Worm (Caenorhabditis elegans) whole organism, late embryonic: Measurements from ENCODE around the gene F58E6.5.

Experiments
- C38D4.7 ChIP-seq: fragments of 200-800 bp; sonication (Bioruptor generic); optimal IDR thresholded peaks from 2 replicates; lab custom pipeline; 2018; ENCODE audit warnings: mild to moderate bottlenecking, missing genetic modification characterization, moderate library complexity, missing compliant biosample characterization
- K09A11.1 ChIP-seq: sonication (generic microtip); optimal IDR thresholded peaks from 2 replicates; lab custom pipeline; 2017; ENCODE audit warnings: antibody characterized with exemption, mild to moderate bottlenecking, missing genetic modification characterization, missing compliant biosample characterization; ENCODE audit not compliant: insufficient read depth
- Y22D7AL.16 ChIP-seq: sonication (generic microtip); optimal IDR thresholded peaks from 2 replicates; lab custom pipeline; 2016; ENCODE audit warnings: missing genetic modification characterization, missing compliant biosample characterization
- ama-1 ChIP-seq: fragments of 150-350 bp; optimal IDR thresholded peaks from 2 replicates; lab custom pipeline; 2014
- ceh-14 ChIP-seq: sonication (generic microtip); optimal IDR thresholded peaks from 2 replicates; lab custom pipeline; 2016; ENCODE audit warnings: missing genotype, missing genetic modification characterization, missing compliant biosample characterization
- ceh-22 ChIP-seq: sonication (generic microtip); optimal IDR thresholded peaks from 2 replicates; lab custom pipeline; 2017; ENCODE audit warnings: missing biosample characterization, missing genetic modification characterization
- ceh-24 ChIP-seq: sonication (generic microtip); optimal IDR thresholded peaks from 2 replicates; lab custom pipeline; 2016; ENCODE audit warnings: mild to moderate bottlenecking, missing genetic modification characterization, missing compliant biosample characterization
- ceh-30 ChIP-seq: fragments of 150-350 bp; optimal IDR thresholded peaks from 2 replicates; lab custom pipeline; 2014; ENCODE audit warnings: missing biosample characterization, missing genetic modification characterization
- ceh-31 ChIP-seq: sonication (generic microtip); optimal IDR thresholded peaks from 2 replicates; lab custom pipeline; 2016; ENCODE audit warnings: missing genetic modification characterization, missing compliant biosample characterization
- ceh-34 ChIP-seq: sonication (generic microtip); optimal IDR thresholded peaks from 2 replicates; lab custom pipeline; 2016; ENCODE audit warnings: mild to moderate bottlenecking, missing genetic modification characterization, missing compliant biosample characterization
- ceh-45 ChIP-seq: fragments of 200-800 bp; sonication (Bioruptor generic); IDR thresholded peaks from 2 replicates; pipeline ENCODE4 v1.3.6; 2022; ENCODE audit warnings: missing genetic modification reagents, missing genetic modification characterization, missing compliant biosample characterization
- ceh-6 ChIP-seq: fragments of 200-800 bp; sonication (Bioruptor generic); optimal IDR thresholded peaks from 2 replicates; lab custom pipeline; 2018; ENCODE audit warnings: mild to moderate bottlenecking, missing genetic modification characterization, missing compliant biosample characterization
- ceh-9 ChIP-seq: sonication (generic microtip); optimal IDR thresholded peaks from 2 replicates; lab custom pipeline; 2016; ENCODE audit warnings: mild to moderate bottlenecking, missing genetic modification characterization, inconsistent platforms, missing compliant biosample characterization
- che-1 ChIP-seq: sonication (generic microtip); optimal IDR thresholded peaks from 2 replicates; lab custom pipeline; 2016; ENCODE audit warnings: mild to moderate bottlenecking, missing genetic modification characterization, missing compliant biosample characterization
- dve-1 ChIP-seq: sonication (generic microtip); optimal IDR thresholded peaks from 2 replicates; lab custom pipeline; 2017; ENCODE audit warnings: antibody characterized with exemption, mild to moderate bottlenecking, missing genetic modification characterization, missing compliant biosample characterization
- elt-4 ChIP-seq: sonication (generic microtip); optimal IDR thresholded peaks from 2 replicates; lab custom pipeline; 2016; ENCODE audit warnings: missing genetic modification characterization, missing compliant biosample characterization
- ets-4 ChIP-seq: sonication (generic microtip); optimal IDR thresholded peaks from 2 replicates; lab custom pipeline; 2016; ENCODE audit warnings: missing genetic modification characterization, missing compliant biosample characterization
- fkh-10 ChIP-seq: fragments of 150-350 bp; optimal IDR thresholded peaks from 2 replicates; lab custom pipeline; 2014; ENCODE audit warnings: missing biosample characterization, missing genetic modification reagents, missing genetic modification characterization
- fkh-6 ChIP-seq: sonication (generic microtip); optimal IDR thresholded peaks from 2 replicates; lab custom pipeline; 2016; ENCODE audit warnings: missing genetic modification characterization, missing compliant biosample characterization
- hlh-6 ChIP-seq: sonication (generic microtip); optimal IDR thresholded peaks from 2 replicates; lab custom pipeline; 2016; ENCODE audit warnings: missing genotype, missing genetic modification characterization, missing compliant biosample characterization
- hlh-8 ChIP-seq: sonication (generic microtip); optimal IDR thresholded peaks from 2 replicates; lab custom pipeline; 2016; ENCODE audit warnings: missing genotype, missing genetic modification characterization, missing compliant biosample characterization
- lim-6 ChIP-seq: sonication (generic microtip); optimal IDR thresholded peaks from 2 replicates; lab custom pipeline; 2016; ENCODE audit warnings: missing genetic modification characterization, missing compliant biosample characterization
- madf-2 ChIP-seq: sonication (generic microtip); optimal IDR thresholded peaks from 2 replicates; lab custom pipeline; 2017; ENCODE audit warnings: missing genetic modification characterization, missing compliant biosample characterization
- nhr-232 ChIP-seq: sonication (generic microtip); optimal IDR thresholded peaks from 2 replicates; lab custom pipeline; 2016; ENCODE audit warnings: missing genetic modification characterization, missing compliant biosample characterization
- pag-3 ChIP-seq: sonication (generic microtip); optimal IDR thresholded peaks from 2 replicates; lab custom pipeline; 2016; ENCODE audit warnings: missing compliant biosample characterization, missing genetic modification characterization, borderline replicate concordance
- pat-9 ChIP-seq: fragments of 200-800 bp; sonication (Bioruptor generic); optimal IDR thresholded peaks from 2 replicates; lab custom pipeline; 2018; ENCODE audit warnings: mild to moderate bottlenecking, missing genetic modification characterization, moderate library complexity, missing compliant biosample characterization
- pax-1 ChIP-seq: fragments of 150-350 bp; optimal IDR thresholded peaks from 2 replicates; lab custom pipeline; 2014; ENCODE audit warnings: missing biosample characterization, missing genetic modification characterization
- pha-4 ChIP-seq: fragments of 150-350 bp; optimal IDR thresholded peaks from 2 replicates; lab custom pipeline; 2018; ENCODE audit warnings: missing biosample characterization, missing genetic modification reagents, missing genetic modification characterization
- pros-1 ChIP-seq: fragments of 150-350 bp; optimal IDR thresholded peaks from 2 replicates; lab custom pipeline; 2014; ENCODE audit warnings: missing biosample characterization, missing genetic modification reagents, missing genetic modification characterization
- sdc-2 ChIP-seq: sonication (generic microtip); optimal IDR thresholded peaks from 2 replicates; lab custom pipeline; 2016; ENCODE audit warnings: missing genotype, missing genetic modification characterization, missing compliant biosample characterization
- tbx-2 ChIP-seq: sonication (generic microtip); optimal IDR thresholded peaks from 2 replicates; lab custom pipeline; 2016; ENCODE audit warnings: missing genetic modification characterization, missing compliant biosample characterization
- tbx-7 ChIP-seq: sonication (generic microtip); optimal IDR thresholded peaks from 2 replicates; lab custom pipeline; 2016; ENCODE audit warnings: missing genotype, missing genetic modification characterization, missing compliant biosample characterization
- ttx-3 ChIP-seq: sonication (generic microtip); optimal IDR thresholded peaks from 2 replicates; lab custom pipeline; 2016; ENCODE audit warnings: missing genetic modification reagents, missing genetic modification characterization, missing compliant biosample characterization
- unc-42 ChIP-seq: sonication (generic microtip); optimal IDR thresholded peaks from 2 replicates; lab custom pipeline; 2016; ENCODE audit warnings: missing genotype, missing genetic modification characterization, missing compliant biosample characterization
- unc-55 ChIP-seq: sonication (generic microtip); optimal IDR thresholded peaks from 2 replicates; lab custom pipeline; 2017; ENCODE audit warnings: missing biosample characterization, missing genetic modification reagents, missing genetic modification characterization
- unc-86 ChIP-seq: sonication (generic microtip); optimal IDR thresholded peaks from 2 replicates; lab custom pipeline; 2016; ENCODE audit warnings: missing genetic modification characterization, missing compliant biosample characterization
- zip-5 ChIP-seq: sonication (generic microtip); optimal IDR thresholded peaks from 2 replicates; lab custom pipeline; 2016; ENCODE audit warnings: missing genetic modification characterization, missing compliant biosample characterization
- ztf-16 ChIP-seq: sonication (generic microtip); optimal IDR thresholded peaks from 2 replicates; lab custom pipeline; 2017; ENCODE audit warnings: missing genetic modification characterization, missing compliant biosample characterization

F58E6.5 gene

DNA sequence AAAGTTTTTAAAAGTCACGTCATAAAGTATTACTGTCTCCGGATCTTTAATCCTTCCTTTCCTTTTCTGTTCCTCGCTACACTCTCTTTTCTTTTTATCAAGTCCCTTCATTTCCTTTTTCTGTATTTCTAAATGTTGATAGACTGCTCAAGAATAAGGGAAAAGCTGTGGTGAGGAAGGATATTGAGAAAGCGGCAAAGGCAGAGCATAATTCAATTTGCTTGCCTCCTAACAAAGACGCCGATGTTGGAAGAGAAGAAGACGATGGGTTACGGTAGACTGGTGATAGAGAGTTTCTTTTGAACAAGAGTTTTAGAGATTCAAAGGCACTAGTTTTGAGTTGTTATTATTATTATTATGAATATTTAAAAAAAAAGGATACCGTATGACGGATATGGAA, 11.3 kb upstream of the F58E6.5 start:
- no peak for TF ChIP-seq hlh-6
- no peak for TF ChIP-seq pros-1 (tag; lab: Kevin White, UChicago)
- peak; percentile 15 for TF ChIP-seq ceh-31 (tag; lab: Kevin White, UChicago)
- no peak for TF ChIP-seq ztf-16 (tag; lab: Kevin White, UChicago)

DNA sequence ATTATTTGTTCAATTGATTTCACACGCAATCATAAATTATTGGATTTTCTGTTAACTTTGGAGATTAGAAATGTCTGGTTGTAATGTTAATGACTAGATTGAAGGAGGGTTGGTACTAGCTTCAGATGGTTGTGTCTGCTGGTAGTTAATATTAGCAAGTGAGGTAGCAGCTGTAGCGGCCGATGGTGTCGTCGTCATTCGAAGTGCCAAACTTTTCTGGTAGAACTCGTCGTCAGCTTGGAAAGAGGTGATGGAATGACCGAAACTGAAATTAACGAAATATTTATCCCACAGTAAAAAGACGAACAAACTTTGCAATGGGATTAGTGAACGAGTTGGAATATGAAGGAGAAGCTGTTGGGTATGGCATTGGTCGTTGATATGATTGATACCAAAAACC, 10.2 kb upstream of the F58E6.5 start:
- TF ChIP-seq zip-5 (tag; lab: Kevin White, UChicago) (no peak), ceh-6 (GFP tag; lab: Kevin White, UChicago) (no peak), dve-1 (no peak), unc-42 (no peak), ceh-34 (tag; lab: Kevin White, UChicago) (no peak), madf-2 (tag; lab: Kevin White, UChicago) (no peak), ttx-3 (tag; lab: Kevin White, UChicago) (no peak), ceh-14 (no peak), pax-1 (tag; lab: Kevin White, UChicago) (no peak), pat-9 (tag; lab: Kevin White, UChicago) (no peak), ceh-30 (tag; lab: Kevin White, UChicago) (no peak), ceh-9 (no peak)

DNA sequence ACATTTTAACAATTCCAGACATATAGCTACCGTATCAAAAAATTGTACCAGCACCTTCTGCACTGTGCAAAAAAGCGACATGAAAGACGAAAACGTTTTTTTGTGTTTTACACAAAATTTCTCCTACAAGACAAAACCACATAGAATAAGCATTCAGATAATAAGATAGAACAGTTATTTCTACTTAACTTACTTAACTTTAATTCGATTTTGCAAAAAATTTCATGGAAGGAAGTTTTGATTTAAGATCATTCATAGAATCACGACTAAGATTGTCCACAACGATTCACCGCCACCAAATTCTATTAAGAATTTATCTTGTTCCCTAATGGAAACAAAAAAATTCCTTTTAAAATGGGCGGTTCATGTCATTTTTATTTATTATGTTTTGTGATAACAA, 9.4 kb upstream of the F58E6.5 start:
- TF ChIP-seq unc-86 (tag; lab: Kevin White, UChicago) (no peak), unc-55 (GFP tag; lab: Kevin White, UChicago) (no peak), Y22D7AL.16 (tag; lab: Kevin White, UChicago) (no peak), nhr-232 (tag; lab: Kevin White, UChicago) (no peak), pat-9 (tag; lab: Kevin White, UChicago) (no peak), tbx-2 (no peak)

DNA sequence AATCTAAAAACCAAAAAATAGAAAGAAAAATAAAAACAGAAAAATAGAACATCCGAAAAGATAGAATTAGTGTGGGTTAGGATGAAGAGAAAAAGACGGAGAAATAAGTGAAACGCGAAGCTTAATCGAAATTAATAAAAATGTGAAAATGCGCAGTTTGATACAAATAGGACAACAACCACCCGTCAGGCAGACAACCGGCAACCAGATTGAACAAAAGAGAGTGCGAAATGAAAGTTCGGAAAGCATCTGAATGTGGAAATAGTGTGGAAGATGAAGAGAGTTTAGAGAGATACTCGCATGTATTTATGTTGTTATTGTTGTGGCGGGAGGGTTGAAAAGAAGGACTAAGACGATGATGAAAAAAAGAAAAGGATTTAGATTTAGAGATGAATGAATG, 4.1 kb upstream of the F58E6.5 start:
- TF ChIP-seq pros-1 (tag; lab: Kevin White, UChicago): no peak
- no peak for TF ChIP-seq K09A11.1
- no peak for TF ChIP-seq pag-3 (tag; lab: Kevin White, UChicago)
- no peak for TF ChIP-seq elt-4 (tag; lab: Kevin White, UChicago)
- no peak for TF ChIP-seq ceh-9
- no peak for TF ChIP-seq C38D4.7 (GFP tag; lab: Kevin White, UChicago)
- TF ChIP-seq fkh-10: no peak
- TF ChIP-seq hlh-8: no peak
- no peak for TF ChIP-seq nhr-232 (tag; lab: Kevin White, UChicago)
- no peak for TF ChIP-seq sdc-2 (tag; lab: Kevin White, UChicago)
- TF ChIP-seq dve-1: no peak
- no peak for TF ChIP-seq tbx-7 (tag; lab: Kevin White, UChicago)
- no peak for TF ChIP-seq che-1
- TF ChIP-seq ceh-30 (tag; lab: Kevin White, UChicago): no peak
- TF ChIP-seq ceh-22: no peak
- TF ChIP-seq pha-4 (tag; lab: Kevin White, UChicago): no peak
- TF ChIP-seq pat-9 (tag; lab: Kevin White, UChicago): no peak
- TF ChIP-seq madf-2 (tag; lab: Kevin White, UChicago): no peak

DNA sequence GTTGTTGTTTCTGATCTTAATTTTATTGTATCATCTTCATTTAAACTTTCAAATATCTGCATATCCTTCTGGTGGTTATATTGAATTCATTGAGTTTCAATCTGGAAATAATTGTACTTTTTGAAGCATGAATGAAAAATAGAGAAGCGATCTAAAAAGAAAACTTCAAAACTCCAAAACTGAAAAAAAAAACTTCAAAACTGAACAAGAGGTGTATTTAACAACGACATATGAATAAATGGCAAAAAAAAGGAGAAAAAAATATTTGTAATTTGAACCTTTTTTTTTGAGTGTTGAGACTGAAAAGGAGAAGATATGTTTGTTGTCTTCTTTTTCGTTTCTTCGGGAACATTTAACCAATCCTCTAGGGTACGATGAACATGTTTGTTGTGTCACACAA, 3.5 kb upstream of the F58E6.5 start, which contains the start of gene F58E6.11:
Gene F58E6.11 (minus strand): TSS at position 101 of the 400 bp plus-strand sequence.
- TF ChIP-seq hlh-6 (no peak), hlh-8 (no peak), ceh-30 (tag; lab: Kevin White, UChicago) (no peak), ama-1 (lab: Kevin White, UChicago) (no peak), ceh-45 (GFP tag; lab: Robert Waterston, UW) (no peak), lim-6 (no peak), fkh-6 (no peak), ztf-16 (tag; lab: Kevin White, UChicago) (no peak), Y22D7AL.16 (tag; lab: Kevin White, UChicago) (no peak), unc-55 (GFP tag; lab: Kevin White, UChicago) (no peak), ceh-24 (tag; lab: Kevin White, UChicago) (no peak), ets-4 (no peak)
